Fruit fly (Drosophila melanogaster): ENCODE results near the gene Glyp.

The Glyp gene

dm6 chr2L:2161244-2162243 lies 30.9 kb downstream of the Glyp start (continued):
- TF ChIP-seq Nf-YA (GFP tag; IDR thresholded peaks at IDR 0.05) (no peak), pum (GFP tag; optimal IDR thresholded peaks at IDR 0.05) (peak; percentile 28), az2 (GFP tag; optimal IDR thresholded peaks at IDR 0.05) (peak; percentile 54), CG2202 (tag; optimal IDR thresholded peaks at IDR 0.05) (peak; percentile 8), CG6854 (GFP tag; optimal IDR thresholded peaks at IDR 0.05) (no peak), CG3847 (GFP tag; IDR thresholded peaks at IDR 0.05) (no peak), MBD-R2 (GFP tag; IDR thresholded peaks at IDR 0.05) (no peak; the same call in 1 of the 2 replicates), Antp (GFP tag; optimal IDR thresholded peaks at IDR 0.05) (peak; percentile 10), Dp (GFP tag; optimal IDR thresholded peaks at IDR 0.05) (peak; percentile 4), bbx (GFP tag; IDR thresholded peaks at IDR 0.05; ENCODE audit: partially characterized antibody) (peak; percentile 49; the same call in 1 of the 2 replicates), Vsx1 (GFP tag; optimal IDR thresholded peaks at IDR 0.05) (no peak), Atf-2 (GFP tag; optimal IDR thresholded peaks at IDR 0.05) (peak; percentile 58), Dfd (GFP tag; optimal IDR thresholded peaks at IDR 0.05) (no peak), CG15073 (GFP tag; optimal IDR thresholded peaks at IDR 0.05) (no peak), H15 (GFP tag; IDR thresholded peaks at IDR 0.05) (no peak), NfI (GFP tag; optimal IDR thresholded peaks at IDR 0.05) (peak; percentile 27), fu2 (GFP tag; optimal IDR thresholded peaks at IDR 0.05) (peak; percentile 16), ash1 (GFP tag; optimal IDR thresholded peaks at IDR 0.05) (no peak), D19B (GFP tag; optimal IDR thresholded peaks at IDR 0.05) (no peak), phol (tag; optimal IDR thresholded peaks at IDR 0.05) (peak; percentile 68), CG2889 (GFP tag; IDR thresholded peaks at IDR 0.05) (no peak), CG17912 (GFP tag; optimal IDR thresholded peaks at IDR 0.05) (no peak), CG13775 (GFP tag; optimal IDR thresholded peaks at IDR 0.05) (peak; percentile 52), CTCF (GFP tag; optimal IDR thresholded peaks at IDR 0.05) (no peak), CG6654 (GFP tag; optimal IDR thresholded peaks at IDR 0.05) (peak; percentile 35), Rfx (GFP tag; IDR thresholded peaks at IDR 0.05) (peak; percentile 5; the same call in 1 of the 2 replicates), CG17568 (GFP tag; optimal IDR thresholded peaks at IDR 0.05) (no peak), CG2712 (tag; optimal IDR thresholded peaks at IDR 0.05) (peak; percentile 36), CG9932 (GFP tag; IDR thresholded peaks at IDR 0.05) (peak; percentile 62), CG4282 (GFP tag; optimal IDR thresholded peaks at IDR 0.05) (no peak), CG6683 (GFP tag; optimal IDR thresholded peaks at IDR 0.05) (no peak), CG7745 (tag; optimal IDR thresholded peaks at IDR 0.05) (no peak), Mrtf (GFP tag; IDR thresholded peaks at IDR 0.05) (no peak), ranshi (GFP tag; IDR thresholded peaks at IDR 0.05) (peak; percentile 19; the same call in 1 of the 2 replicates), CG1832 (GFP tag; optimal IDR thresholded peaks at IDR 0.05) (no peak), CG7928 (GFP tag; optimal IDR thresholded peaks at IDR 0.05) (no peak), CG18764 (GFP tag; optimal IDR thresholded peaks at IDR 0.05) (peak; percentile 25), ara (GFP tag; IDR thresholded peaks at IDR 0.05) (no peak), Fer2 (tag; optimal IDR thresholded peaks at IDR 0.05) (no peak), CG2129 (GFP tag; IDR thresholded peaks at IDR 0.05; ENCODE audit: partially characterized antibody) (no peak), crc (GFP tag; optimal IDR thresholded peaks at IDR 0.05) (no peak), CG8089 (GFP tag; optimal IDR thresholded peaks at IDR 0.05) (peak; percentile 19), klu (GFP tag; IDR thresholded peaks at IDR 0.05) (peak; percentile 90), Abd-B (GFP tag; optimal IDR thresholded peaks at IDR 0.05) (peak; percentile 9), CG30020 (tag; optimal IDR thresholded peaks at IDR 0.05) (no peak), CG2678 (tag; optimal IDR thresholded peaks at IDR 0.05) (peak; percentile 51), esg (GFP tag; conservative IDR thresholded peaks at IDR 0.05) (no peak), lmd (GFP tag; IDR thresholded peaks at IDR 0.05) (peak; percentile 36; the same call in 1 of the 2 replicates), Hey (tag; optimal IDR thresholded peaks at IDR 0.05) (no peak)
